Fruit fly (Drosophila melanogaster) whole organism, embryonic: ENCODE data around the gene CG3097.

Source experiments
- Abd-B ChIP-seq: fragments of 200-800 bp; sonication (Bioruptor generic); optimal IDR thresholded peaks from 2 replicates; lab custom pipeline; 2018; ENCODE audit warnings: missing biosample characterization, mild to moderate bottlenecking, missing genetic modification characterization, moderate library complexity
- Antp ChIP-seq: fragments of 200-800 bp; sonication (Bioruptor generic); optimal IDR thresholded peaks from 3 replicates; lab custom pipeline; 2016; ENCODE audit warnings: missing biosample characterization, missing genetic modification characterization
- Asciz ChIP-seq: fragments of 200-800 bp; sonication (Bioruptor generic); optimal IDR thresholded peaks from 2 replicates; lab custom pipeline; 2017; ENCODE audit warnings: missing biosample characterization, mild to moderate bottlenecking, missing genetic modification characterization, missing genetic modification reagents
- CG1024 ChIP-seq: fragments of 200-800 bp; sonication (Bioruptor generic); IDR thresholded peaks from 2 replicates; pipeline ENCODE4 v1.3.6; 2022; ENCODE audit warnings: missing biosample characterization, missing genetic modification characterization
- CG10267 ChIP-seq: fragments of 200-800 bp; sonication (Bioruptor generic); optimal IDR thresholded peaks from 2 replicates; lab custom pipeline; 2018; ENCODE audit warnings: missing biosample characterization, mild to moderate bottlenecking, missing genetic modification characterization, moderate library complexity
- CG10543 ChIP-seq: fragments of 200-800 bp; sonication (Bioruptor generic); optimal IDR thresholded peaks from 3 replicates; lab custom pipeline; 2017; ENCODE audit warnings: missing biosample characterization, mild to moderate bottlenecking, missing genetic modification characterization, moderate library complexity
- CG11456 ChIP-seq: fragments of 200-800 bp; sonication (Bioruptor generic); IDR thresholded peaks from 3 replicates; pipeline ENCODE4 v1.3.6; 2022; ENCODE audit warnings: missing biosample characterization, missing genetic modification characterization
- CG12071 ChIP-seq: fragments of 200-800 bp; sonication (Bioruptor generic); optimal IDR thresholded peaks from 3 replicates; lab custom pipeline; 2018; ENCODE audit warnings: missing biosample characterization, mild to moderate bottlenecking, missing genetic modification characterization
- CG12942 ChIP-seq: fragments of 200-800 bp; sonication (Bioruptor generic); optimal IDR thresholded peaks from 3 replicates; lab custom pipeline; 2016; ENCODE audit warnings: missing biosample characterization, missing genetic modification characterization
- CG14050 ChIP-seq: fragments of 200-800 bp; sonication (Bioruptor generic); IDR thresholded peaks from 3 replicates; pipeline ENCODE4 v1.3.6; 2022; ENCODE audit warnings: missing biosample characterization, missing genetic modification characterization
- CG1529 ChIP-seq: fragments of 200-800 bp; sonication (Bioruptor generic); optimal IDR thresholded peaks from 3 replicates; lab custom pipeline; 2018; ENCODE audit warnings: missing biosample characterization, missing genetic modification characterization
- CG17361 ChIP-seq: fragments of 200-800 bp; sonication (Bioruptor generic); IDR thresholded peaks from 3 replicates; pipeline ENCODE4 v1.3.6; 2022; ENCODE audit warnings: missing biosample characterization, missing genetic modification characterization
- CG2712 ChIP-seq: fragments of 200-800 bp; optimal IDR thresholded peaks from 3 replicates; lab custom pipeline; 2019; ENCODE audit warnings: missing biosample characterization, mild to moderate bottlenecking, missing genetic modification characterization, moderate library complexity
- CG30431 ChIP-seq: fragments of 200-800 bp; sonication (Bioruptor generic); optimal IDR thresholded peaks from 2 replicates; lab custom pipeline; 2017; ENCODE audit warnings: missing biosample characterization, missing genetic modification characterization
- CG3407 ChIP-seq: fragments of 200-800 bp; sonication (Bioruptor generic); optimal IDR thresholded peaks from 2 replicates; lab custom pipeline; 2018; ENCODE audit warnings: missing biosample characterization, mild to moderate bottlenecking, missing genetic modification characterization
- CG3847 ChIP-seq: fragments of 200-800 bp; sonication (Bioruptor generic); IDR thresholded peaks from 2 replicates; pipeline ENCODE4 v1.3.6; 2022; ENCODE audit warnings: missing biosample characterization, missing genetic modification characterization
- CG4404 ChIP-seq: fragments of 200-800 bp; sonication (Bioruptor generic); IDR thresholded peaks from 2 replicates; pipeline ENCODE4 v1.3.6; 2022; ENCODE audit warnings: missing biosample characterization, missing genetic modification characterization
- CG4707 ChIP-seq: fragments of 200-800 bp; sonication (Bioruptor generic); optimal IDR thresholded peaks from 2 replicates; lab custom pipeline; 2018; ENCODE audit warnings: missing biosample characterization, mild to moderate bottlenecking, missing genetic modification characterization, moderate library complexity
- CG4730 ChIP-seq: fragments of 200-800 bp; sonication (Bioruptor generic); IDR thresholded peaks from 2 replicates; pipeline ENCODE4 v1.3.6; 2022; ENCODE audit warnings: missing biosample characterization, missing genetic modification characterization
- CG9797 ChIP-seq: fragments of 200-800 bp; sonication (Bioruptor generic); optimal IDR thresholded peaks from 3 replicates; lab custom pipeline; 2018; ENCODE audit warnings: missing biosample characterization, mild to moderate bottlenecking, missing genetic modification characterization
- Chrac-16 ChIP-seq: fragments of 200-800 bp; sonication (Bioruptor generic); optimal IDR thresholded peaks from 3 replicates; lab custom pipeline; 2016; ENCODE audit warnings: missing biosample characterization, missing genetic modification characterization
- CoRest ChIP-seq: fragments of 200-800 bp; sonication (Bioruptor generic); optimal IDR thresholded peaks from 3 replicates; lab custom pipeline; 2018; ENCODE audit warnings: missing biosample characterization, mild to moderate bottlenecking, missing genetic modification characterization, moderate library complexity
- Doc2 ChIP-seq: fragments of 200-800 bp; sonication (Bioruptor generic); IDR thresholded peaks from 2 replicates; pipeline ENCODE4 v1.3.6; 2022; ENCODE audit warnings: missing biosample characterization, missing genetic modification characterization
- GATAe ChIP-seq: fragments of 200-800 bp; sonication (Bioruptor generic); conservative IDR thresholded peaks from 2 replicates; pipeline ENCODE4 v1.3.6; 2022; ENCODE audit warnings: missing biosample characterization, missing genetic modification characterization
- Hr51 ChIP-seq, 2 experiments: fragments of 200-800 bp; sonication (Bioruptor generic); optimal IDR thresholded peaks; 2 replicates in 1 of 2; 3 replicates in 1 of 2; lab custom pipeline; 2016 to 2018; ENCODE audit warnings: missing biosample characterization in 2 of 2, missing genetic modification characterization in 2 of 2, mild to moderate bottlenecking in 1 of 2, moderate library complexity in 1 of 2
- NFAT ChIP-seq: fragments of 200-800 bp; sonication (Bioruptor generic); IDR thresholded peaks from 2 replicates; pipeline ENCODE4 v1.3.6; 2022; ENCODE audit warnings: missing biosample characterization, missing genetic modification characterization
- ac ChIP-seq: fragments of 200-800 bp; sonication (Bioruptor generic); optimal IDR thresholded peaks from 3 replicates; lab custom pipeline; 2017; ENCODE audit warnings: missing biosample characterization, mild to moderate bottlenecking, missing genetic modification characterization
- bab2 ChIP-seq: fragments of 200-800 bp; sonication (Bioruptor generic); optimal IDR thresholded peaks from 2 replicates; lab custom pipeline; 2016; ENCODE audit warnings: missing biosample characterization, missing genetic modification characterization
- cato ChIP-seq: fragments of 200-800 bp; sonication (Bioruptor generic); optimal IDR thresholded peaks from 2 replicates; lab custom pipeline; 2016; ENCODE audit warnings: missing biosample characterization, missing genetic modification characterization, borderline replicate concordance
- en ChIP-seq: fragments of 200-800 bp; sonication (Bioruptor generic); optimal IDR thresholded peaks from 2 replicates; lab custom pipeline; 2016; ENCODE audit warnings: missing biosample characterization, missing genetic modification characterization
- exex ChIP-seq: fragments of 200-800 bp; sonication (Bioruptor generic); optimal IDR thresholded peaks from 4 replicates; lab custom pipeline; 2018; ENCODE audit warnings: missing biosample characterization, mild to moderate bottlenecking, missing genetic modification characterization, moderate library complexity
- eyg ChIP-seq: fragments of 200-800 bp; sonication (Bioruptor generic); optimal IDR thresholded peaks from 3 replicates; lab custom pipeline; 2016; ENCODE audit warnings: missing biosample characterization, missing genetic modification characterization
- fd3F ChIP-seq: fragments of 200-800 bp; sonication (Bioruptor generic); optimal IDR thresholded peaks from 2 replicates; lab custom pipeline; 2018; ENCODE audit warnings: missing biosample characterization, mild to moderate bottlenecking, missing genetic modification characterization, moderate library complexity
- fru ChIP-seq: fragments of >200 bp; optimal IDR thresholded peaks from 2 replicates; lab custom pipeline; 2017
- gcm ChIP-seq: fragments of 200-800 bp; sonication (Bioruptor generic); optimal IDR thresholded peaks from 2 replicates; lab custom pipeline; 2019; ENCODE audit warnings: missing biosample characterization, mild to moderate bottlenecking, missing genetic modification characterization, moderate library complexity
- hbn ChIP-seq: fragments of 200-800 bp; sonication (Bioruptor generic); IDR thresholded peaks from 2 replicates; pipeline ENCODE4 v1.3.6; 2022; ENCODE audit warnings: missing biosample characterization, missing genetic modification characterization; ENCODE audit not compliant: partially characterized antibody
- jigr1 ChIP-seq: fragments of 200-800 bp; sonication (Bioruptor generic); IDR thresholded peaks from 3 replicates; pipeline ENCODE4 v1.3.6; 2022; ENCODE audit warnings: missing biosample characterization, missing genetic modification characterization
- ken ChIP-seq: fragments of 200-800 bp; sonication (Bioruptor generic); IDR thresholded peaks from 3 replicates; pipeline ENCODE4 v1.3.6; 2022; ENCODE audit warnings: missing biosample characterization, missing genetic modification characterization
- maf-S ChIP-seq: fragments of 200-800 bp; sonication (Bioruptor generic); optimal IDR thresholded peaks from 2 replicates; lab custom pipeline; 2016; ENCODE audit warnings: missing biosample characterization, missing genetic modification characterization
- nerfin-2 ChIP-seq: fragments of 200-800 bp; sonication (Bioruptor generic); IDR thresholded peaks from 2 replicates; pipeline ENCODE4 v1.3.6; 2022; ENCODE audit warnings: missing biosample characterization, missing genetic modification characterization; ENCODE audit not compliant: partially characterized antibody
- org-1 ChIP-seq: fragments of 200-800 bp; sonication (Bioruptor generic); optimal IDR thresholded peaks from 2 replicates; lab custom pipeline; 2017; ENCODE audit warnings: missing biosample characterization, missing genetic modification characterization
- phol ChIP-seq: fragments of 200-800 bp; sonication (Bioruptor generic); optimal IDR thresholded peaks from 3 replicates; lab custom pipeline; 2018; ENCODE audit warnings: missing biosample characterization, mild to moderate bottlenecking, missing genetic modification characterization, moderate library complexity
- pita ChIP-seq: fragments of 200-800 bp; sonication (Bioruptor generic); optimal IDR thresholded peaks from 2 replicates; lab custom pipeline; 2017; ENCODE audit warnings: missing biosample characterization, mild to moderate bottlenecking, missing genetic modification characterization
- prd ChIP-seq, 3 experiments: fragments of >200 bp in 2 of 3; fragments of 200-800 bp in 1 of 3; sonication (Bioruptor generic) in 1 of 3; optimal IDR thresholded peaks in 2 of 3; IDR thresholded peaks in 1 of 3; 2 replicates in 2 of 3; 3 replicates in 1 of 3; pipeline versions ENCODE4 v1.3.6 to Lab custom; 2017 to 2022; ENCODE audit warnings: missing biosample characterization in 1 of 3, missing genetic modification characterization in 1 of 3
- ranshi ChIP-seq: fragments of 200-800 bp; sonication (Bioruptor generic); IDR thresholded peaks from 2 replicates; pipeline ENCODE4 v1.3.6; 2022; ENCODE audit warnings: missing biosample characterization, missing genetic modification characterization
- shn ChIP-seq: fragments of 200-800 bp; sonication (Bioruptor generic); optimal IDR thresholded peaks from 3 replicates; lab custom pipeline; 2016; ENCODE audit warnings: missing biosample characterization, missing genetic modification characterization
- sisA ChIP-seq: fragments of 200-800 bp; sonication (Bioruptor generic); IDR thresholded peaks from 2 replicates; pipeline ENCODE4 v1.3.6; 2022; ENCODE audit warnings: missing biosample characterization, missing genetic modification characterization
- so ChIP-seq: fragments of 200-800 bp; sonication (Bioruptor generic); IDR thresholded peaks from 3 replicates; pipeline ENCODE4 v1.3.6; 2022; ENCODE audit warnings: missing biosample characterization, missing genetic modification characterization
- sob ChIP-seq: fragments of 200-800 bp; sonication (Bioruptor generic); IDR thresholded peaks from 2 replicates; pipeline ENCODE4 v1.3.6; 2022; ENCODE audit warnings: missing biosample characterization, missing genetic modification characterization
- trh ChIP-seq: fragments of 200-800 bp; sonication (Bioruptor generic); optimal IDR thresholded peaks from 2 replicates; lab custom pipeline; 2016; ENCODE audit warnings: missing biosample characterization, missing genetic modification characterization
- ttk ChIP-seq: fragments of 200-800 bp; sonication (Bioruptor generic); IDR thresholded peaks from 2 replicates; pipeline ENCODE4 v2.1.2; 2022; ENCODE audit warnings: missing biosample characterization, missing genetic modification characterization
- wdn ChIP-seq: fragments of 200-800 bp; sonication (Bioruptor generic); IDR thresholded peaks from 2 replicates; pipeline ENCODE4 v1.3.6; 2022; ENCODE audit warnings: missing biosample characterization, missing genetic modification characterization

CG3097 gene

DNA sequence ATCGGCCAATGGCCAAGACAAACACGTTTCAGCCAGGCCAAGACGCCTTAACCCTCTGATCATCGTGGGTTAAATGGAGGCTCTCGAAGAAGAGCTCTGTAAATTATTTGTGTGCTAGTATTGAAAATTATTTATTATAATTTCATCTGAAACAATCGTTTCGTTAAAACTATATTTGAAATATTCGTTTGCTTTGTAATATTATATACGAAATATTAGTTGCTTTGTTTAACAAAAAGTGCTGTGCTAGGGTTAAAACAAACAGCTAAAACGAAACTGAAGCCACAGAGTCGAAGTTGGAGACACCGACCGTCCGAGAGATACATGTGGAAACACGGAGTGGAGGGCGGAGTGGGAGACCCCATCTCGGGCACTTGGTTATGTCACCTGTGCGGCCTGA lies 16.0 kb upstream of the CG3097 start (continued):
- TF ChIP-seq Doc2 (GFP tag; lab: Robert Waterston, UW) = no peak
- TF ChIP-seq CG12942 (GFP tag; lab: Kevin White, UChicago) = no peak
- peak; percentile 53; the same call in 1 of the 3 replicates for TF ChIP-seq so
- TF ChIP-seq CG4730 (GFP tag; lab: Robert Waterston, UW) = no peak
- no peak for TF ChIP-seq Abd-B
- TF ChIP-seq Antp = no peak
- no peak for TF ChIP-seq CG10267
- peak; percentile 53 for TF ChIP-seq CG2712 (tag; lab: Kevin White, UChicago)
- TF ChIP-seq fru (lab: Kevin White, UChicago) = no peak
- TF ChIP-seq Asciz (GFP tag; lab: Kevin White, UChicago) = no peak
- no peak for TF ChIP-seq CG4707
- peak; percentile 3 for TF ChIP-seq CG1529 (GFP tag; lab: Kevin White, UChicago)
- no peak for TF ChIP-seq CG14050
- no peak for TF ChIP-seq nerfin-2
- peak; percentile 43 for TF ChIP-seq CoRest (tag; lab: Kevin White, UChicago)
- no peak for TF ChIP-seq CG11456 (GFP tag; lab: Robert Waterston, UW)
- TF ChIP-seq Hr51 (GFP tag; optimal IDR thresholded peaks at IDR 0.05; lab: Kevin White, UChicago) = peak in 1 of 2 experiments; percentile 76
- no peak for TF ChIP-seq maf-S
- no peak for TF ChIP-seq CG3407 (GFP tag; lab: Kevin White, UChicago)
- TF ChIP-seq CG12071 (GFP tag; lab: Kevin White, UChicago) = no peak
- TF ChIP-seq CG17361 (GFP tag; lab: Robert Waterston, UW) = 0 out of 3 replicates have a peak, but pooled peaks have one; percentile 37
- no peak for TF ChIP-seq phol (tag; lab: Kevin White, UChicago)
- TF ChIP-seq prd (optimal IDR thresholded peaks at IDR 0.05; lab: Kevin White, UChicago) = no peak
- peak; percentile 26; the same call in 1 of the 3 replicates for TF ChIP-seq prd (GFP tag; IDR thresholded peaks at IDR 0.05; lab: Robert Waterston, UW)
- no peak for TF ChIP-seq jigr1 (GFP tag; lab: Robert Waterston, UW)
- TF ChIP-seq eyg (GFP tag; lab: Kevin White, UChicago) = no peak
- TF ChIP-seq gcm (GFP tag; lab: Kevin White, UChicago) = no peak
- no peak for TF ChIP-seq shn (GFP tag; lab: Kevin White, UChicago)
- no peak for TF ChIP-seq GATAe (GFP tag; lab: Robert Waterston, UW)
- TF ChIP-seq cato (GFP tag; lab: Kevin White, UChicago) = no peak
- TF ChIP-seq exex (tag; lab: Kevin White, UChicago) = no peak
- TF ChIP-seq Chrac-16 (GFP tag; lab: Kevin White, UChicago) = no peak
- no peak for TF ChIP-seq CG9797 (GFP tag; lab: Kevin White, UChicago)
- peak; percentile 30; the same call in 1 of the 3 replicates for TF ChIP-seq ken (GFP tag; lab: Robert Waterston, UW)
- TF ChIP-seq CG3847 = no peak
- no peak for TF ChIP-seq CG10543
- no peak for TF ChIP-seq trh (GFP tag; lab: Kevin White, UChicago)
- no peak for TF ChIP-seq fd3F (GFP tag; lab: Kevin White, UChicago)
- no peak for TF ChIP-seq CG4404 (GFP tag; lab: Robert Waterston, UW)
- peak; percentile 1 for TF ChIP-seq org-1 (GFP tag; lab: Kevin White, UChicago)
- no peak for TF ChIP-seq hbn (GFP tag; lab: Robert Waterston, UW)
- no peak for TF ChIP-seq sisA
- no peak for TF ChIP-seq CG1024
- no peak for TF ChIP-seq wdn (GFP tag; lab: Robert Waterston, UW)
- TF ChIP-seq pita (GFP tag; lab: Kevin White, UChicago) = no peak
- TF ChIP-seq ac (GFP tag; lab: Kevin White, UChicago) = no peak
- TF ChIP-seq CG30431 (GFP tag; lab: Kevin White, UChicago) = no peak
- no peak for TF ChIP-seq en (GFP tag; lab: Kevin White, UChicago)
- TF ChIP-seq NFAT (GFP tag; lab: Robert Waterston, UW) = no peak
- 0 out of 2 replicates have a peak, but pooled peaks have one; percentile 26 for TF ChIP-seq sob (GFP tag; lab: Robert Waterston, UW)
- TF ChIP-seq bab2 = no peak
- 0 out of 2 replicates have a peak, but pooled peaks have one; percentile 26 for TF ChIP-seq ttk
- TF ChIP-seq ranshi (GFP tag; lab: Robert Waterston, UW) = no peak
